Worm (Caenorhabditis elegans): ENCODE results near the gene srj-14.

Gene srj-14

DNA sequence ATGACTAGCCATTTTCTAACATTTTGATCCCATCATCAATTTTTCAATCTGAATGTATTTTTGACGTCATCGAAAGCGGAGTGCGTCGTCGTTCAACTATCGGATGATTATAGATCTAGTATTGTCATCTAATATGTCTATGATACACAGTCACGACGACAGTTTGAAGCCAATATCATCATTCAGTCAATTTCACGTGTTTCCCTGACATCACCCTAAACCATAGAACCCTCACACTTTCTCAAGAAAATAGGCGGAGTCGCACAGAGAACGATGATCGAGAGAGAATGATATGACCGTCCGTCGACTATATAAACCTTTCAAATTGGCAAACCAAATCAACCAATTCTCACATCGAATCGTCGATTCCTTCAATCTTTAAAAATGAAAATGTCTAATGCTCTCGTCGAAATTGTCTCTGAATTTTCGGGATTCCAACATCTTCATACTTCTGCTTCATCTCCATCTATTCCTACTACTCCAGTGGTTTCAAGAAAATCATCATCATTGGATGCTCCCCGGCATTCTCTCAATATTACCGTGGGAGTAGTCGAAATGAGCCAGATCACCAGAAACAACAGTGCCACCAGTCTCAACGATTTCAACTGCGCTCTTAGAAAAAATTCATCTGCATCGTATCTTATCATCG lies 46.4 kb downstream of the srj-14 start, which contains the start of gene F18E3.13 (continued):
- no peak for TF ChIP-seq attf-3 (GFP tag; conservative IDR thresholded peaks at IDR 0.05)
- TF ChIP-seq snpc-1.3 (tag; optimal IDR thresholded peaks at IDR 0.05; ENCODE audit: insufficient read depth) = no peak
- TF ChIP-seq let-526 (GFP tag; IDR thresholded peaks at IDR 0.05) = no peak
- no peak for TF ChIP-seq F55B11.4 (tag; optimal IDR thresholded peaks at IDR 0.05; ENCODE audit: borderline replicate concordance, insufficient read depth)
- no peak for TF ChIP-seq F39B2.1 (GFP tag; IDR thresholded peaks at IDR 0.05)
- TF ChIP-seq C06A6.2 (GFP tag; conservative IDR thresholded peaks at IDR 0.05) = peak; percentile 34; the same call in 1 of the 2 replicates
- TF ChIP-seq hmg-20 (GFP tag; IDR thresholded peaks at IDR 0.05) = no peak
- TF ChIP-seq K11D2.4 (GFP tag; IDR thresholded peaks at IDR 0.05) = 0 out of 2 replicates have a peak, but pooled peaks have one; percentile 13
- TF ChIP-seq ama-1 (optimal IDR thresholded peaks at IDR 0.05) = peak; percentile 96
- TF ChIP-seq ama-1 (GFP tag; optimal IDR thresholded peaks at IDR 0.05) = no peak
- TF ChIP-seq D2030.7 (GFP tag; IDR thresholded peaks at IDR 0.05) = no peak
- TF ChIP-seq ets-4 (GFP tag; optimal IDR thresholded peaks at IDR 0.05) = no peak
- TF ChIP-seq lsl-1 (GFP tag; optimal IDR thresholded peaks at IDR 0.05) = no peak
- TF ChIP-seq lin-54 (GFP tag; optimal IDR thresholded peaks at IDR 0.05) = no peak
- TF ChIP-seq aptf-3 (GFP tag; IDR thresholded peaks at IDR 0.05) = no peak
- no peak for TF ChIP-seq sdz-38 (tag; optimal IDR thresholded peaks at IDR 0.05)
- TF ChIP-seq rec-8 (tag; optimal IDR thresholded peaks at IDR 0.05) = no peak
- no peak for TF ChIP-seq mxl-1 (tag; optimal IDR thresholded peaks at IDR 0.05)
- no peak for TF ChIP-seq snpc-4 (GFP tag; optimal IDR thresholded peaks at IDR 0.05)
- no peak for TF ChIP-seq snpc-4 (tag; optimal IDR thresholded peaks at IDR 0.05)
- no peak for TF ChIP-seq ztf-18 (tag; optimal IDR thresholded peaks at IDR 0.05)
- TF ChIP-seq F22D6.2 (tag; optimal IDR thresholded peaks at IDR 0.05) = peak; percentile 21
- 0 out of 2 replicates have a peak, but pooled peaks have one; percentile 33 for TF ChIP-seq Y53G8AR.9 (GFP tag; conservative IDR thresholded peaks at IDR 0.05)
- no peak for TF ChIP-seq athp-1 (tag; optimal IDR thresholded peaks at IDR 0.05)
- no peak for TF ChIP-seq nhr-90 (tag; optimal IDR thresholded peaks at IDR 0.05)
- TF ChIP-seq C17E4.6 (GFP tag; IDR thresholded peaks at IDR 0.05) = no peak
- TF ChIP-seq ztf-28 (GFP tag; IDR thresholded peaks at IDR 0.05) = no peak
- no peak for TF ChIP-seq fkh-3 (tag; optimal IDR thresholded peaks at IDR 0.05)
- TF ChIP-seq chd-7 (tag; optimal IDR thresholded peaks at IDR 0.05) = peak; percentile 7
- TF ChIP-seq ccch-3 (GFP tag; optimal IDR thresholded peaks at IDR 0.05) = no peak
- no peak for TF ChIP-seq die-1 (tag; optimal IDR thresholded peaks at IDR 0.05)
- no peak for TF ChIP-seq lin-35 (GFP tag; optimal IDR thresholded peaks at IDR 0.05)
- TF ChIP-seq Y56A3A.18 (GFP tag; IDR thresholded peaks at IDR 0.05) = no peak
- TF ChIP-seq pbrm-1 (GFP tag; IDR thresholded peaks at IDR 0.05) = no peak
- TF ChIP-seq B0336.3 (GFP tag; IDR thresholded peaks at IDR 0.05) = no peak
- TF ChIP-seq ceh-79 (tag; optimal IDR thresholded peaks at IDR 0.05) = no peak
- no peak for TF ChIP-seq ceh-100 (GFP tag; IDR thresholded peaks at IDR 0.05)
- no peak for TF ChIP-seq F37B4.10 (GFP tag; IDR thresholded peaks at IDR 0.05)
- TF ChIP-seq nhr-27 (tag; optimal IDR thresholded peaks at IDR 0.05) = no peak
- no peak for TF ChIP-seq efl-1 (GFP tag; optimal IDR thresholded peaks at IDR 0.05)
- no peak for TF ChIP-seq dox-1 (GFP tag; IDR thresholded peaks at IDR 0.05)
- TF ChIP-seq dpl-1 (GFP tag; optimal IDR thresholded peaks at IDR 0.05) = no peak
- TF ChIP-seq ZK185.1 (tag; optimal IDR thresholded peaks at IDR 0.05; ENCODE audit: poor library complexity, severe bottlenecking) = peak; percentile 43
- TF ChIP-seq ceh-40 (GFP tag; IDR thresholded peaks at IDR 0.05) = no peak
- TF ChIP-seq bed-1 (GFP tag; IDR thresholded peaks at IDR 0.05) = no peak
- no peak for TF ChIP-seq F10E7.11 (tag; optimal IDR thresholded peaks at IDR 0.05)
- no peak for TF ChIP-seq attf-5 (GFP tag; optimal IDR thresholded peaks at IDR 0.05)
- peak; percentile 76 for TF ChIP-seq somi-1 (GFP tag; optimal IDR thresholded peaks at IDR 0.05)
- no peak for TF ChIP-seq nhr-120 (GFP tag; IDR thresholded peaks at IDR 0.05)

Data from whole organism, young adult.